Worm (Caenorhabditis elegans) whole organism, L3 larva: ENCODE measurements around the gene C01B10.7.
"Not testable (repeated sequence)": the region's sequence is repeated elsewhere in the genome, so short reads cannot be mapped to it uniquely, and the experiment has no call there.

ENCODE experiments used
- R02D3.7 ChIP-seq: fragments of 150-350 bp; optimal IDR thresholded peaks from 2 replicates; lab custom pipeline; 2014; ENCODE audit warnings: missing biosample characterization, missing genetic modification characterization
- ZK546.5 ChIP-seq: sonication (generic microtip); optimal IDR thresholded peaks from 2 replicates; lab custom pipeline; 2017; ENCODE audit warnings: missing biosample characterization, missing genetic modification characterization
- aly-2 ChIP-seq: fragments of 150-350 bp; optimal IDR thresholded peaks from 2 replicates; lab custom pipeline; 2014; ENCODE audit warnings: missing biosample characterization, missing genetic modification characterization
- ama-1 ChIP-seq: fragments of 150-350 bp; optimal IDR thresholded peaks from 2 replicates; lab custom pipeline; 2018
- ceh-16 ChIP-seq: sonication (generic microtip); optimal IDR thresholded peaks from 2 replicates; lab custom pipeline; 2017; ENCODE audit warnings: missing biosample characterization, missing genetic modification characterization
- ceh-28 ChIP-seq: fragments of 150-350 bp; optimal IDR thresholded peaks from 2 replicates; lab custom pipeline; 2014; ENCODE audit warnings: missing biosample characterization, missing genetic modification reagents, missing genetic modification characterization
- ceh-9 ChIP-seq: sonication (generic microtip); optimal IDR thresholded peaks from 2 replicates; lab custom pipeline; 2018; ENCODE audit warnings: missing biosample characterization, missing genetic modification characterization
- daf-12 ChIP-seq: fragments of 150-350 bp; optimal IDR thresholded peaks from 2 replicates; lab custom pipeline; 2014; ENCODE audit warnings: missing biosample characterization, missing genetic modification reagents, missing genetic modification characterization
- egl-27 ChIP-seq: sonication (generic microtip); optimal IDR thresholded peaks from 4 replicates; lab custom pipeline; 2017; ENCODE audit warnings: missing biosample characterization, missing genetic modification reagents, missing genetic modification characterization
- egl-5 ChIP-seq: fragments of 150-350 bp; optimal IDR thresholded peaks from 2 replicates; lab custom pipeline; 2017; ENCODE audit warnings: missing biosample characterization, missing genetic modification reagents, missing genetic modification characterization, inconsistent platforms
- elt-2 ChIP-seq: sonication (generic microtip); optimal IDR thresholded peaks from 2 replicates; lab custom pipeline; 2016; ENCODE audit warnings: missing genetic modification reagents, mild to moderate bottlenecking, missing genetic modification characterization, missing compliant biosample characterization
- jun-1 ChIP-seq: fragments of 150-350 bp; optimal IDR thresholded peaks from 2 replicates; lab custom pipeline; 2014; ENCODE audit warnings: missing biosample characterization, missing genetic modification reagents, missing genetic modification characterization
- lin-15B ChIP-seq: fragments of 150-350 bp; optimal IDR thresholded peaks from 2 replicates; lab custom pipeline; 2014; ENCODE audit warnings: missing biosample characterization, missing genetic modification characterization
- lin-39 ChIP-seq: fragments of 150-350 bp; optimal IDR thresholded peaks from 2 replicates; lab custom pipeline; 2018; ENCODE audit warnings: missing biosample characterization, missing genetic modification reagents, missing genetic modification characterization
- lsy-12 ChIP-seq: sonication (generic microtip); optimal IDR thresholded peaks from 2 replicates; lab custom pipeline; 2016; ENCODE audit warnings: mild to moderate bottlenecking, missing genetic modification characterization, missing compliant biosample characterization
- mdl-1 ChIP-seq: fragments of 150-350 bp; optimal IDR thresholded peaks from 2 replicates; lab custom pipeline; 2014; ENCODE audit warnings: missing biosample characterization, missing genetic modification characterization
- mml-1 ChIP-seq: fragments of 150-350 bp; sonication (generic microtip); optimal IDR thresholded peaks from 3 replicates; lab custom pipeline; 2014; ENCODE audit warnings: missing biosample characterization, missing genetic modification characterization
- nfya-1 ChIP-seq: sonication (generic microtip); optimal IDR thresholded peaks from 2 replicates; lab custom pipeline; 2017; ENCODE audit warnings: missing genetic modification characterization, mild to moderate bottlenecking, missing compliant biosample characterization, antibody characterized with exemption, moderate library complexity; ENCODE audit not compliant: insufficient read depth
- nhr-11 ChIP-seq: fragments of 150-350 bp; optimal IDR thresholded peaks from 2 replicates; lab custom pipeline; 2014; ENCODE audit warnings: missing biosample characterization, missing genetic modification characterization
- nhr-23 ChIP-seq: fragments of 150-350 bp; optimal IDR thresholded peaks from 2 replicates; lab custom pipeline; 2014; ENCODE audit warnings: missing biosample characterization, missing genetic modification reagents, missing genetic modification characterization
- nhr-237 ChIP-seq: fragments of 150-350 bp; optimal IDR thresholded peaks from 2 replicates; lab custom pipeline; 2014; ENCODE audit warnings: missing biosample characterization, missing genetic modification characterization
- nhr-28 ChIP-seq: fragments of 150-350 bp; optimal IDR thresholded peaks from 2 replicates; lab custom pipeline; 2014; ENCODE audit warnings: missing biosample characterization, missing genetic modification characterization
- nhr-43 ChIP-seq: sonication (generic microtip); optimal IDR thresholded peaks from 2 replicates; lab custom pipeline; 2016; ENCODE audit warnings: mild to moderate bottlenecking, missing genetic modification characterization, missing compliant biosample characterization; ENCODE audit not compliant: poor library complexity, severe bottlenecking
- nhr-67 ChIP-seq: fragments of 150-350 bp; optimal IDR thresholded peaks from 2 replicates; lab custom pipeline; 2014; ENCODE audit warnings: missing biosample characterization, missing genetic modification characterization
- nhr-76 ChIP-seq: fragments of 150-350 bp; sonication (generic microtip); optimal IDR thresholded peaks from 5 replicates; lab custom pipeline; 2014; ENCODE audit warnings: missing biosample characterization, missing genetic modification characterization
- pha-4 ChIP-seq: fragments of 150-350 bp; optimal IDR thresholded peaks from 2 replicates; lab custom pipeline; 2014; ENCODE audit warnings: missing biosample characterization, missing genetic modification reagents, missing genetic modification characterization
- pqm-1 ChIP-seq: fragments of 150-350 bp; optimal IDR thresholded peaks from 2 replicates; lab custom pipeline; 2017; ENCODE audit warnings: missing biosample characterization, missing genetic modification characterization, inconsistent platforms
- sea-2 ChIP-seq: fragments of 150-350 bp; sonication (generic microtip); optimal IDR thresholded peaks from 4 replicates; lab custom pipeline; 2014; ENCODE audit warnings: missing biosample characterization, missing genetic modification reagents, missing genetic modification characterization
- skn-1 ChIP-seq: fragments of 150-350 bp; optimal IDR thresholded peaks from 2 replicates; lab custom pipeline; 2014; ENCODE audit warnings: missing biosample characterization, missing genetic modification characterization
- snpc-4 ChIP-seq: fragments of 150-350 bp; optimal IDR thresholded peaks from 2 replicates; lab custom pipeline; 2014; ENCODE audit warnings: missing biosample characterization, missing genetic modification characterization
- tbx-2 ChIP-seq: sonication (generic microtip); optimal IDR thresholded peaks from 2 replicates; lab custom pipeline; 2016; ENCODE audit warnings: mild to moderate bottlenecking, missing genetic modification characterization, missing compliant biosample characterization
- unc-62 ChIP-seq: fragments of 150-350 bp; sonication (generic microtip); optimal IDR thresholded peaks from 4 replicates; lab custom pipeline; 2014; ENCODE audit warnings: missing biosample characterization, missing genetic modification reagents, missing genetic modification characterization
- ztf-11 ChIP-seq: fragments of 150-350 bp; optimal IDR thresholded peaks from 2 replicates; lab custom pipeline; 2014; ENCODE audit warnings: missing biosample characterization, missing genetic modification characterization

The C01B10.7 gene

ce11 chrIV:6638256-6638655, at the start of gene C01B10.7:
Gene C01B10.7, plus strand, starts transcription at chrIV:6638556.
- TF ChIP-seq snpc-4 (tag; lab: Kevin White, UChicago) (no peak), nhr-43 (tag; lab: Kevin White, UChicago) (no peak), ceh-28 (tag; lab: Kevin White, UChicago) (no peak), jun-1 (tag; lab: Kevin White, UChicago) (no peak), unc-62 (no peak), tbx-2 (tag; lab: Kevin White, UChicago) (no peak), mdl-1 (tag; lab: Kevin White, UChicago) (no peak), nhr-23 (tag; lab: Kevin White, UChicago) (no peak), ama-1 (lab: Kevin White, UChicago) (no peak), egl-27 (tag; lab: Kevin White, UChicago) (no peak), nfya-1 (tag; lab: Kevin White, UChicago) (no peak), ceh-9 (no peak), nhr-28 (tag; lab: Kevin White, UChicago) (no peak), ZK546.5 (no peak)

DNA sequence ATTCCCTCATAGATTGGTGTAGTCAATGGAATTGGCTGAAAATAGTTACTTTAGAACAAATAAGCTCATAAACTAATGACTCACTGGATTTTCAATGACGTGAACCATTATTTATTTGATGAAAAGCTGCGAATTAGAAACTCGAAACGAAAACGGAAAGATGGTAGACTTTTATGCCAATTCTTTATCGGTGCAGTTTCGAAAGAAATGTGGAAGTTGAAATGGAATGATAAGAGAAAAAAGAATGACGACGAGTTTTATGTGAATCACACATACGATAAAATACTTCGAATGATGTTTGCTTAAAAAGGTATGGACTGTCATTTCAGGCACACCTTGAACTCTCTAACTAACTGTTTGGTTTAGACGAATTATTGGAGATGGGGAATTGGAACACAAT, 48.3 kb upstream of the C01B10.7 start, which contains the start of the genes lec-11 and irld-7:
Gene lec-11 (minus strand): TSS at position 126 of the 400 bp plus-strand sequence.
Gene irld-7 (plus strand): TSS at position 332 of the 400 bp plus-strand sequence.
- peak; percentile 69 for TF ChIP-seq pqm-1
- peak; percentile 72 for TF ChIP-seq elt-2 (tag; lab: Kevin White, UChicago)
- TF ChIP-seq mdl-1 (tag; lab: Kevin White, UChicago): no peak
- TF ChIP-seq, all 47 proteins: peak for 2

DNA sequence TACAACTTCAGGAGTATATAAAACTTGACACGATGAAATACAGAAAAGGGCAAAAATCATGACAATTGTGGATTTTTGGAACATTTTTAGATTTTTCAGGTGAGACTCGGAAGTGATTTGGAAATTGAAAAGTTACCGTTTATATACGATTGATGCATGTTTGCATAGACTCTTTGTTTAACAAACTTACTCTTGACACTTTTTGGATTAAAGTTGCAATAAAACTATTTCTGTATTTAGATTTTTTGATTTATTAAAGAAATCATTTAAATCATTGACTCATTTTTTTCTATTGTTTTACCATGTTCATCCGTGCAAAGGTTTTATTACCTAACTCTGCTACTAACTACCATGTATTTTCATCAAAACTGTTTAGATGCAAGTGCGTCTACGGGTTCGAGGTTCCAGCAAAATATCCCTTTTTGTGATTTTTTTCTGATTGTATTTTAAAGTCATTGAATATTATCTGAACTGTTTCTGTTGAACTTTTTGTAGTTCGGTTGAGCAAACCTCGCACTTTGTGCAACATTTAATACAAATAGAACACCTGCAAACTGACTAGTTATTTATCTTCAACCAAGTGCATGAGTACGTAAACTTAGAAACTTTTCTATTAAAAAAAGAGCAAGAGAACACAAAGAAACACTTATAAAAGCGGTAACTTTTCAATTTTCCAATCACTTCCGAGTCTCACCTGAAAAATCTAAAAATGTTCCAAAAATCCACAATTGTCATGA, 47.2 kb upstream of the C01B10.7 start, which contains the start of the genes nspb-1 and nspb-2:
Gene nspb-1 (minus strand): TSS at position 101 of the 737 bp plus-strand sequence.
Gene nspb-2 (plus strand): TSS at position 687 of the 737 bp plus-strand sequence.
- not testable (repeated sequence) for TF ChIP-seq lin-39 (tag; lab: Kevin White, UChicago); skn-1; ztf-11 (tag; lab: Kevin White, UChicago)

ce11 chrIV:6594871-6595270, 43.5 kb upstream of the C01B10.7 start, which contains the start of gene nspb-3:
Gene nspb-3, minus strand, starts transcription at chrIV:6594971.
- not testable (repeated sequence) for TF ChIP-seq nhr-67 (tag; lab: Kevin White, UChicago); aly-2 (tag; lab: Kevin White, UChicago); daf-12

- TF ChIP-seq nhr-11 (tag; lab: Kevin White, UChicago): no peak
- no peak for TF ChIP-seq pha-4 (tag; lab: Kevin White, UChicago)
- no peak for TF ChIP-seq mml-1 (tag; lab: Kevin White, UChicago)
- no peak for TF ChIP-seq skn-1
- no peak for TF ChIP-seq lin-39 (tag; lab: Kevin White, UChicago)
Observed at ce11 chrIV:6595912-6596311, 42.4 kb upstream of the C01B10.7 start, which contains the start of gene F38A5.22. Gene F38A5.22, minus strand, starts transcription at chrIV:6595940.

DNA sequence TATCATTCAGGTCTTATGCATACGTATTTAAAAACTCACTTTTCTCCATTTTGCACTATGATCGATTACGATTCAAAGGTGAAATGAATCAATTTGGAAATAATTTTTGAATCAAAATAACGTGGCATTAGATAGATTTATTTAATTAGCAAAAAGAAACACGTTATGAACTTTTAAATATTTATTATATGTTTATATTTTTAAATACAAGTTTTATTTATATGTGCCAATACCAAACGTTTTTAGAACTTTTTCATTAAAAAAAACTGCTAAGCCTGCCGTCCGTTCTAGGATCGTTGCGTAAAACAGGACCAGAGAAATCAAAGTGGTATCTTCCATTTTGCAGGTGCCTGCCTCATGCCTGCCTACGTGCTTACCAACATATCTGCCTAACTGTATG, 41.1 kb upstream of the C01B10.7 start, which contains the start of gene F38A5.6:
Gene F38A5.6 (minus strand): TSS at position 101 of the 400 bp plus-strand sequence.
- no peak for TF ChIP-seq egl-5 (tag; lab: Kevin White, UChicago)
- no peak for TF ChIP-seq mdl-1 (tag; lab: Kevin White, UChicago)
- no peak for TF ChIP-seq jun-1 (tag; lab: Kevin White, UChicago)
- no peak for TF ChIP-seq nhr-237 (tag; lab: Kevin White, UChicago)
- no peak for TF ChIP-seq ZK546.5
- TF ChIP-seq R02D3.7 (tag; lab: Kevin White, UChicago): no peak
- TF ChIP-seq sea-2 (GFP tag; lab: Kevin White, UChicago): no peak
- no peak for TF ChIP-seq aly-2 (tag; lab: Kevin White, UChicago)
- no peak for TF ChIP-seq ztf-11 (tag; lab: Kevin White, UChicago)
- no peak for TF ChIP-seq lsy-12 (tag; lab: Kevin White, UChicago)
- TF ChIP-seq lin-39 (tag; lab: Kevin White, UChicago): no peak
- TF ChIP-seq lin-15B (tag; lab: Kevin White, UChicago): no peak
- TF ChIP-seq nhr-76 (tag; lab: Kevin White, UChicago): no peak
- TF ChIP-seq ama-1 (lab: Kevin White, UChicago): no peak
- no peak for TF ChIP-seq nhr-43 (tag; lab: Kevin White, UChicago)
- no peak for TF ChIP-seq mml-1 (tag; lab: Kevin White, UChicago)
- TF ChIP-seq ceh-16 (tag; lab: Kevin White, UChicago): no peak
- TF ChIP-seq egl-27 (tag; lab: Kevin White, UChicago): no peak
- TF ChIP-seq elt-2 (tag; lab: Kevin White, UChicago): no peak
